Worm (Caenorhabditis elegans) whole organism, L2 larva: ENCODE data around the gene F22E5.1.
A peak's percentile ranks its signal among the peaks of the same experiment; 100 is the strongest.
"Not testable (repeated sequence)": the region's sequence is repeated elsewhere in the genome, so short reads cannot be mapped to it uniquely, and the experiment has no call there.

Source experiments
- C34F6.9 ChIP-seq: fragments of 150-350 bp; optimal IDR thresholded peaks from 2 replicates; lab custom pipeline; 2014; ENCODE audit warnings: missing biosample characterization, missing genetic modification characterization
- F13H6.1 ChIP-seq: sonication (generic microtip); optimal IDR thresholded peaks from 2 replicates; lab custom pipeline; 2016; ENCODE audit warnings: missing genetic modification characterization, missing compliant biosample characterization
- R02D3.7 ChIP-seq: fragments of 150-350 bp; optimal IDR thresholded peaks from 2 replicates; lab custom pipeline; 2014; ENCODE audit warnings: missing biosample characterization, missing genetic modification characterization
- Y55F3AM.14 ChIP-seq: fragments of 200-800 bp; sonication (Bioruptor generic); optimal IDR thresholded peaks from 2 replicates; lab custom pipeline; 2018; ENCODE audit warnings: mild to moderate bottlenecking, missing genetic modification characterization, missing compliant biosample characterization
- alr-1 ChIP-seq: fragments of 150-350 bp; optimal IDR thresholded peaks from 2 replicates; lab custom pipeline; 2014; ENCODE audit warnings: missing biosample characterization, missing genetic modification characterization
- aly-2 ChIP-seq: fragments of 150-350 bp; optimal IDR thresholded peaks from 2 replicates; lab custom pipeline; 2014; ENCODE audit warnings: missing biosample characterization, missing genetic modification characterization
- ama-1 ChIP-seq: fragments of 150-350 bp; optimal IDR thresholded peaks from 2 replicates; lab custom pipeline; 2018; ENCODE audit warnings: inconsistent platforms
- blmp-1 ChIP-seq: sonication (generic microtip); optimal IDR thresholded peaks from 2 replicates; lab custom pipeline; 2017; ENCODE audit warnings: missing genetic modification characterization, mild to moderate bottlenecking, missing compliant biosample characterization, antibody characterized with exemption, moderate library complexity; ENCODE audit not compliant: insufficient read depth
- ceh-16 ChIP-seq: fragments of 150-350 bp; optimal IDR thresholded peaks from 2 replicates; lab custom pipeline; 2014; ENCODE audit warnings: missing biosample characterization, missing genetic modification characterization
- ceh-82 ChIP-seq: fragments of 150-350 bp; optimal IDR thresholded peaks from 2 replicates; lab custom pipeline; 2014; ENCODE audit warnings: missing biosample characterization, missing genetic modification characterization
- crh-2 ChIP-seq: sonication (generic microtip); optimal IDR thresholded peaks from 2 replicates; lab custom pipeline; 2017; ENCODE audit warnings: missing biosample characterization, missing genetic modification characterization
- dmd-4 ChIP-seq: sonication (generic microtip); optimal IDR thresholded peaks from 2 replicates; lab custom pipeline; 2017; ENCODE audit warnings: missing biosample characterization, missing genetic modification characterization
- fos-1 ChIP-seq: fragments of 150-350 bp; optimal IDR thresholded peaks from 2 replicates; lab custom pipeline; 2014; ENCODE audit warnings: missing biosample characterization, missing genetic modification characterization
- gmeb-1 ChIP-seq: fragments of 150-350 bp; optimal IDR thresholded peaks from 2 replicates; lab custom pipeline; 2014; ENCODE audit warnings: missing biosample characterization, missing genetic modification characterization
- lin-13 ChIP-seq: fragments of 150-350 bp; optimal IDR thresholded peaks from 2 replicates; lab custom pipeline; 2014; ENCODE audit warnings: missing biosample characterization, missing genetic modification reagents, missing genetic modification characterization
- lin-39 ChIP-seq: fragments of 150-350 bp; optimal IDR thresholded peaks from 2 replicates; lab custom pipeline; 2014; ENCODE audit warnings: missing biosample characterization, missing genetic modification reagents, missing genetic modification characterization
- lsy-2 ChIP-seq, 2 experiments: fragments of 150-350 bp in 1 of 2; sonication (generic microtip) in 1 of 2; optimal IDR thresholded peaks; 2 replicates each; lab custom pipeline; 2014 to 2017; ENCODE audit warnings: missing biosample characterization in 2 of 2, missing genetic modification characterization in 2 of 2
- mab-5 ChIP-seq: fragments of 150-350 bp; optimal IDR thresholded peaks from 2 replicates; lab custom pipeline; 2014; ENCODE audit warnings: missing biosample characterization, missing genetic modification characterization
- mbf-1 ChIP-seq: sonication (generic microtip); optimal IDR thresholded peaks from 2 replicates; lab custom pipeline; 2017; ENCODE audit warnings: missing biosample characterization, missing genetic modification characterization
- nhr-10 ChIP-seq: sonication (generic microtip); optimal IDR thresholded peaks from 2 replicates; lab custom pipeline; 2017; ENCODE audit warnings: missing biosample characterization, missing genetic modification characterization
- nhr-11 ChIP-seq: fragments of 150-350 bp; optimal IDR thresholded peaks from 2 replicates; lab custom pipeline; 2014; ENCODE audit warnings: missing biosample characterization, missing genetic modification characterization
- nhr-129 ChIP-seq: fragments of 150-350 bp; optimal IDR thresholded peaks from 2 replicates; lab custom pipeline; 2014; ENCODE audit warnings: missing biosample characterization, missing genetic modification characterization
- nhr-23 ChIP-seq: fragments of 150-350 bp; optimal IDR thresholded peaks from 2 replicates; lab custom pipeline; 2014; ENCODE audit warnings: missing biosample characterization, missing genetic modification reagents, missing genetic modification characterization
- nhr-237 ChIP-seq: fragments of 150-350 bp; optimal IDR thresholded peaks from 2 replicates; lab custom pipeline; 2014; ENCODE audit warnings: missing biosample characterization, missing genetic modification characterization
- nhr-25 ChIP-seq: fragments of 150-350 bp; sonication (generic microtip); optimal IDR thresholded peaks from 3 replicates; lab custom pipeline; 2014; ENCODE audit warnings: missing biosample characterization, missing genetic modification characterization
- nhr-77 ChIP-seq: fragments of 150-350 bp; optimal IDR thresholded peaks from 2 replicates; lab custom pipeline; 2014; ENCODE audit warnings: missing biosample characterization, missing genetic modification characterization
- peb-1 ChIP-seq: fragments of 150-350 bp; optimal IDR thresholded peaks from 2 replicates; lab custom pipeline; 2014; ENCODE audit warnings: missing biosample characterization, missing genetic modification characterization
- sem-4 ChIP-seq: fragments of 150-350 bp; optimal IDR thresholded peaks from 2 replicates; lab custom pipeline; 2014; ENCODE audit warnings: missing biosample characterization, missing genetic modification reagents, missing genetic modification characterization
- sma-9 ChIP-seq, 2 experiments: fragments of 150-350 bp in 1 of 2; sonication (generic microtip) in 1 of 2; optimal IDR thresholded peaks; 2 replicates each; lab custom pipeline; 2014 to 2016; ENCODE audit warnings: missing genetic modification characterization in 2 of 2, mild to moderate bottlenecking in 1 of 2, missing biosample characterization in 1 of 2, missing compliant biosample characterization in 1 of 2, missing genetic modification reagents in 1 of 2, moderate library complexity in 1 of 2
- snpc-4 ChIP-seq: fragments of 150-350 bp; optimal IDR thresholded peaks from 2 replicates; lab custom pipeline; 2014; ENCODE audit warnings: missing biosample characterization, missing genetic modification characterization
- unc-39 ChIP-seq: fragments of 150-350 bp; optimal IDR thresholded peaks from 2 replicates; lab custom pipeline; 2014; ENCODE audit warnings: missing biosample characterization, missing genetic modification characterization
- unc-55 ChIP-seq: fragments of 150-350 bp; sonication (generic microtip); optimal IDR thresholded peaks from 3 replicates; lab custom pipeline; 2014; ENCODE audit warnings: missing biosample characterization, missing genetic modification reagents, missing genetic modification characterization
- unc-62 ChIP-seq: fragments of 150-350 bp; optimal IDR thresholded peaks from 2 replicates; lab custom pipeline; 2014; ENCODE audit warnings: missing biosample characterization, missing genetic modification reagents, missing genetic modification characterization
- zag-1 ChIP-seq: fragments of 150-350 bp; optimal IDR thresholded peaks from 2 replicates; lab custom pipeline; 2014; ENCODE audit warnings: missing biosample characterization, missing genetic modification characterization
- ztf-11 ChIP-seq: sonication (generic microtip); optimal IDR thresholded peaks from 2 replicates; lab custom pipeline; 2017; ENCODE audit warnings: missing biosample characterization, missing genetic modification characterization

F22E5.1 gene

DNA sequence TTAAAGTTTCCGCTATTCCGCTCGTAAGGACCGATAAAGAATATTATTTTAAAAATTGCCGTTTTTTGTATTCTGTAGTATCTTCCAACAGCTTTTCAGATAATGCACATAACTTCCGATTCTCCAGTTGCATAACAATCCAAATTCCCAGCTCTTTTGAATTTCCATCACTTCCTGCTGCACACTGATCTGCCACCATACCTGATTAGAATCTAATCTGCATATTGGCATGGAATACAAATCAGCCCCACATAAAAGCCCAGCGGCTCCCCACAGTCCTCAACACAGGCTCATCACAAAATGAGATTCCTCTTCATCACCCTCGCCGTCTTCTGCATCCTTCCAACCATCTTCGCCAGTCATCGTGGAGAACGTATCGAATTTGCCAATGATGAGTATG is 15.0 kb downstream of the F22E5.1 start, which contains the start of gene nspf-2:
TSS of gene nspf-2 (plus strand) at position 301 of the 400 bp plus-strand sequence.
- TF ChIP-seq nhr-25, ceh-82, F13H6.1 (tag; lab: Kevin White, UChicago): not testable (repeated sequence)

DNA sequence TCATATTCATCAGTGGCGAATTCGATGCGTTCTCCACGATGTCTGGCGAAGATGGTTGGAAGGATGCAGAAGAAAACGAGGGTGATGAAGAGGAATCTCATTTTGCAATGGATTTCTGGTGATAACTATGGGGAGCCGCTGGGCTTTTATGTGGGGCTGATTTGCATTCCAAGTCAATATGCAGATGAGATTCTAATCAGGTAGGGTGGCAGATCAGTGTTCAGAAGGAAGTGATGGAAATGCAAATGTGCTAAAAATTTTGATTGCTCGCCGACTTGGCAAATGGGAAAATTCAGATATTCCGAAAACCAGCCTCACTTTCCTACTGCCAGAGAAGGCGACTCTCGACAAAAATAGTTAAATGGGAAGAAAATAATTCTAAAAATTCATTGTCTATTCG is 16.5 kb downstream of the F22E5.1 start, which contains the start of gene nspf-3:
TSS of gene nspf-3 (minus strand) at position 101 of the 400 bp plus-strand sequence.
- no peak for TF ChIP-seq ceh-16 (tag; lab: Kevin White, UChicago)
- TF ChIP-seq F13H6.1 (tag; lab: Kevin White, UChicago): no peak
- no peak for TF ChIP-seq unc-62
- no peak for TF ChIP-seq sem-4 (tag; lab: Kevin White, UChicago)
- TF ChIP-seq ztf-11 (tag; lab: Kevin White, UChicago): no peak
- TF ChIP-seq unc-55 (GFP tag; lab: Kevin White, UChicago): no peak
- no peak for TF ChIP-seq Y55F3AM.14 (GFP tag; lab: Kevin White, UChicago)
- no peak for TF ChIP-seq ceh-82 (tag; lab: Kevin White, UChicago)
- TF ChIP-seq nhr-237 (tag; lab: Kevin White, UChicago): no peak
- no peak for TF ChIP-seq fos-1 (tag; lab: Kevin White, UChicago)
- no peak for TF ChIP-seq dmd-4 (tag; lab: Kevin White, UChicago)
- no peak for TF ChIP-seq lsy-2 (tag; optimal IDR thresholded peaks at IDR 0.05; lab: Kevin White, UChicago)
- TF ChIP-seq gmeb-1 (tag; lab: Kevin White, UChicago): no peak
- no peak for TF ChIP-seq alr-1 (tag; lab: Kevin White, UChicago)
- TF ChIP-seq snpc-4: no peak
- TF ChIP-seq blmp-1 (tag; lab: Kevin White, UChicago): no peak
- TF ChIP-seq nhr-10: no peak
- no peak for TF ChIP-seq lin-39 (tag; lab: Kevin White, UChicago)
- no peak for TF ChIP-seq crh-2
- TF ChIP-seq lin-13 (GFP tag; lab: Kevin White, UChicago): no peak

DNA sequence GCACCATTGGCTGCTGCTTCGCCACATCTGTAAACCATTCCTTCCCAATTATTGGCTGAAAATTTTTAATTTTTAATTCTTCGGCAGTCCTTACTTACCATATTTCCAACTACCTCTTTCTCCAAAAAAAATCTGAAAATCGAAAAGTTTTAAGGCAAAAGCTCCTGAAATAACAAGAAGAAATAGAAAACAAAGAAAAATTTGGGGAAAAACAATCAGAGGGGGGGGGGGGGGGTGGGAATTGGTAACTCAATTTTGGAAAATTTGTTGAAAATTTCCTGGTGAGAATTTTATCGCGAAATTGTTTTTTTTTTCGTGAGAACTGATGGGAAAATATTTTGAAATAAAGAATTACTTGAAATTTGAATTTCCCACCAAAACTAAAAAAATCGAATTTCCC is 18.9 kb downstream of the F22E5.1 start, which contains the start of gene set-11:
TSS of gene set-11 (minus strand) at position 101 of the 400 bp plus-strand sequence.
- TF ChIP-seq nhr-129 (tag; lab: Kevin White, UChicago) (no peak), nhr-77 (tag; lab: Kevin White, UChicago) (no peak), alr-1 (tag; lab: Kevin White, UChicago) (no peak), nhr-23 (tag; lab: Kevin White, UChicago) (no peak)

DNA sequence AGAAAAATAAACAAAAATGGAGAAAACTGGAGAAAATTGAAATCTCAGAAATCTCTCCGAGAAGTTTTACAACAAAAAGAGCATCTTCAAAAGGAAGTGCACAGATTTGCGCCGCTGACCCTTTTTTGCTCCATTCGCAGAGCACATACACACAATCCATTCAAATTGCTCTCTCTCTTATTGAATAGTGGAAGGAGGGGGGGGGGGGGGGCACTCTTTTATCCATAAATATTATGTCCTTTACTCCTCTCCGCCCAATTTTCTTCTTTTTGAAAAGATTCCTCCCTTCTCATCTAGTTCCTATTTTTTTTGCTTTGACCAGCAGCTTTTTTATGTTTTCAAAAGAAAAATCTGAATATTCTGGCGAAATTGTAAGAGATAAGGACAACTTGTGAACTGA is 21.5 kb downstream of the F22E5.1 start:
- TF ChIP-seq F13H6.1 (tag; lab: Kevin White, UChicago) (peak; percentile 22), blmp-1 (tag; lab: Kevin White, UChicago) (no peak), nhr-23 (tag; lab: Kevin White, UChicago) (no peak), mbf-1 (tag; lab: Kevin White, UChicago) (no peak), zag-1 (tag; lab: Kevin White, UChicago) (no peak)

DNA sequence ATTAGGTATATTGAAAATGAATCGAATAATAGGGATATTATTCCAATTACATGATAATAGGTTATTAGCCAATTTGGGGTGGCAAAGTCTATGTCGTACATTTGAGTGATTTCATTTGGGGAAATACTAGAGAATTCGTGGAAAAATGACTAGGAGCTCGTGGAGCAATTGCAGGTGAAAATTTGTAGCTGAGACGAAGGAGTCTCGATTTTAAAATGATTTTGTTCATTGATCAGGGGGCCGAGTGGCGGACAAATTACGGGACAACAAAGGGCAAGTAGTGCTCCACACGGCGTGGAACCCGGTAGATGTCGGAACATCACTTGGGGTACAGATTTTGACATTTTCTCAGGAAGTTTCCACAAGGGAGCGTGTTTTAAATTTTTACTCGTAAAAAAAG is 24.8 kb downstream of the F22E5.1 start, which contains the start of gene sri-62:
TSS of gene sri-62 (minus strand) at position 101 of the 400 bp plus-strand sequence.
- TF ChIP-seq lsy-2 (tag; optimal IDR thresholded peaks at IDR 0.05; lab: Kevin White, UChicago) (no peak), mbf-1 (tag; lab: Kevin White, UChicago) (no peak), snpc-4 (no peak), ztf-11 (tag; lab: Kevin White, UChicago) (no peak), nhr-23 (tag; lab: Kevin White, UChicago) (no peak), mab-5 (tag; lab: Kevin White, UChicago) (no peak), lin-39 (tag; lab: Kevin White, UChicago) (no peak), unc-55 (GFP tag; lab: Kevin White, UChicago) (no peak), fos-1 (tag; lab: Kevin White, UChicago) (no peak), aly-2 (no peak), ama-1 (lab: Kevin White, UChicago) (no peak), nhr-25 (tag; lab: Kevin White, UChicago) (no peak)

DNA sequence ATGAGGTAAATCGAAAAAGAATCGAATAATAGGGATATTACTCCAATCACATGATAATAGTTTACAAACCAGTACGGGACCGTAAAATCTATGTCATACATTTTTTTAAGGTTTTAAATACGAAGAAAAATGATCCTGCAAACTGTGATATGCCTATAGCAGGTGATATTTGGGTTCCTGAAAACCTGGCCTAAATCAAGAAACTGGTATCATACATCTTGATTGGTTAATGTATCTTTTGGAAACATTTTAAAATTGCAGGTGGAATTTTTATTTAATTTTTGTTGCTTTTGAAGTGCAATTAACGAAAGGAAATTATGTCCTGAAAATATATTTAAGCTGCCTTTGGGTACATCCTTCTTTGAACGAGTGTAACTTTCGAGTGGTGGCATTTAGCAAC is 26.7 kb downstream of the F22E5.1 start, which contains the start of gene sri-61:
TSS of gene sri-61 (minus strand) at position 101 of the 400 bp plus-strand sequence.
- TF ChIP-seq Y55F3AM.14 (GFP tag; lab: Kevin White, UChicago): no peak
- no peak for TF ChIP-seq R02D3.7 (tag; lab: Kevin White, UChicago)
- no peak for TF ChIP-seq peb-1 (tag; lab: Kevin White, UChicago)
- TF ChIP-seq fos-1 (tag; lab: Kevin White, UChicago): no peak
- no peak for TF ChIP-seq nhr-129 (tag; lab: Kevin White, UChicago)
- TF ChIP-seq unc-55 (GFP tag; lab: Kevin White, UChicago): no peak
- TF ChIP-seq nhr-23 (tag; lab: Kevin White, UChicago): no peak
- no peak for TF ChIP-seq lin-39 (tag; lab: Kevin White, UChicago)
- no peak for TF ChIP-seq blmp-1 (tag; lab: Kevin White, UChicago)
- no peak for TF ChIP-seq unc-62
- no peak for TF ChIP-seq ztf-11 (tag; lab: Kevin White, UChicago)
- TF ChIP-seq nhr-11 (tag; lab: Kevin White, UChicago): no peak
- no peak for TF ChIP-seq lsy-2 (tag; optimal IDR thresholded peaks at IDR 0.05; lab: Kevin White, UChicago)
- TF ChIP-seq F13H6.1 (tag; lab: Kevin White, UChicago): no peak
- TF ChIP-seq C34F6.9 (tag; lab: Kevin White, UChicago): no peak
- no peak for TF ChIP-seq gmeb-1 (tag; lab: Kevin White, UChicago)
- TF ChIP-seq sma-9 (GFP tag; optimal IDR thresholded peaks at IDR 0.05; lab: Kevin White, UChicago): no peak
- no peak for TF ChIP-seq sma-9 (tag; optimal IDR thresholded peaks at IDR 0.05; lab: Kevin White, UChicago)
- no peak for TF ChIP-seq crh-2
- no peak for TF ChIP-seq nhr-10
- TF ChIP-seq unc-39 (tag; lab: Kevin White, UChicago): no peak
